Worm (Caenorhabditis elegans): ENCODE results near the gene W09G12.8.
A peak's percentile ranks its signal among the peaks of the same experiment; 100 is the strongest.

W09G12.8 gene

DNA sequence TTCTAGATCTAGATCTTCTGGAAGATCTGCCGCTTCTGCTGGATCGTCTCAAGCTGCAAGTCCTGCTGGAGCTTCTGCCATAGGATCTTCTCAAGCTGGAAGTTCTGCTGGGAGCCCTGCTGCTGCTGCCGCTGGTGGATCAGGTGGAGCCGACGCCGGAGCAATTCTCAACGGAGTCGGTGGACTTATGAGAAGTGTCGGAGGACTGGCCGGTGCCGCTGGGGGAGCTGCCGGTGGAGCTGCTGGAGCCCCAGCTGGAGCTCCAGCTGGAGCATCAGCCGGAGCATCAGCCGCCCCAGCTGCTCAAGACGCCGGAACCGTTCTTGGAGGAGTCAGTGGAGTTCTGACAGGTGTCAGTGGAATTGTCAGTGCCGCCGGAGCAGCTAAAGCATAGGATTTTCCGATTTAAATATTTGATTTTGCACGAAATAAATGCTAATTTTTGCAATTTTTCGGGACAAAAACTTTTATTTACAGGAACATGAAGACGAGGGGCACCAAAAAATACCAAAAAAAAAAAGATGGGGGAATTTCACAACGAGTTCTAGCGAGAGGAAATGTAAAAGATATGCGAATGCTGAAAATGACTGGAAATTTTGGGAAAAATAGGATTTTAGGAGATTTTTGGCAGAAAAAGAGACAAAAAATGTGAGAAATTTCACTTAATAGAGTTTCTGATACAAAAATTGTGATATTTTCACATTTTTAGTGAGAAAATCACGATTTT lies 6.6 kb downstream of the W09G12.8 start:
- TF ChIP-seq ztf-23 (GFP tag; IDR thresholded peaks at IDR 0.05) (no peak), ref-1 (GFP tag; conservative IDR thresholded peaks at IDR 0.05) (no peak), klf-2 (GFP tag; conservative IDR thresholded peaks at IDR 0.05) (no peak), cog-1 (tag; optimal IDR thresholded peaks at IDR 0.05) (no peak), med-1 (GFP tag; optimal IDR thresholded peaks at IDR 0.05; ENCODE audit: insufficient read depth) (no peak), tab-1 (GFP tag; IDR thresholded peaks at IDR 0.05) (no peak), T22C8.4 (GFP tag; IDR thresholded peaks at IDR 0.05) (no peak), flt-1 (GFP tag; IDR thresholded peaks at IDR 0.05) (no peak), ztf-29 (GFP tag; IDR thresholded peaks at IDR 0.05) (no peak)

DNA sequence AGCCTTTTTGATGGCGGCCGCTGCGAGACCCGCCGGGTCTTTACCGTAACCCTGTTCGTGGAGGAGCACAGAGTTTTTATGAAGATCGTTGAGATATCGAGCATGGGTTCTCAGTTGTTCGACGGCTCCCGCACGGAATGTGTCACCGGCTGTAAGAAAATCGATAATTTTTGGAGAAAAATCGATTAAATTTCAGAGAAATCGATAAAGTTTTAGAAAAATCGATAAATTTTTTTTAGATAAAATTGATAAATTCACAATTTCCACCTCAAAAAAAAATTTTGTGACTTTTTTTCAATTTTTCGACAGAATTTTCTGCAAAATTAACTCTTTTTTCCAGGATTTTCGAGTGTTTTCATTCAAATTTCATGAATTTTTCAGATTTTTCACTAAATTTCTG lies 8.8 kb downstream of the W09G12.8 start:
- TF ChIP-seq ztf-23 (GFP tag; IDR thresholded peaks at IDR 0.05) (no peak), ztf-29 (GFP tag; IDR thresholded peaks at IDR 0.05) (no peak), tab-1 (GFP tag; IDR thresholded peaks at IDR 0.05) (no peak), T22C8.4 (GFP tag; IDR thresholded peaks at IDR 0.05) (peak; percentile 56), cog-1 (tag; optimal IDR thresholded peaks at IDR 0.05) (no peak)

ce11 chrIV:1235785-1236184 lies 9.8 kb downstream of the W09G12.8 start:
- no peak for TF ChIP-seq med-1 (GFP tag; optimal IDR thresholded peaks at IDR 0.05; ENCODE audit: insufficient read depth)
- peak; percentile 67 for TF ChIP-seq T22C8.4 (GFP tag; IDR thresholded peaks at IDR 0.05)

DNA sequence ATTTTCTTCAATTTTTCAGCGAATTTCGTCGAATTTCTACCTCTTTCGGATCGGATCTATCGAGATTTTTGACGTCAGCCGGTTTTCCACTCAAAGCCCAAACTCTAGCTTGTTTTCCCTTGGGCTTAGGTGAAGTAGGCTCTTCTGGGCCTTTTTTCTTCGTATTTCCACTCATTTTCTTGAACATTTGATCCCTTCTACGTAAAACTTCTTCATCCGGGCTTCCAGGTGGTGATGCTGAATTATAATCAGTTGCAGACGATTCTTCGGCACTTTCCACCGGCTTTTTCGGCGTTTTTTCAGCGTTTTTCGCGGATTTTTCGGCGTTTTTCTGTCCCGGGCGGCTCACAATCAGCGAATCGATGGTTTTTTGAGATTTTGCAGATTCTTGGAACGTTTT lies 12.2 kb downstream of the W09G12.8 start:
- TF ChIP-seq cog-1 (tag; optimal IDR thresholded peaks at IDR 0.05) (no peak), klf-2 (GFP tag; conservative IDR thresholded peaks at IDR 0.05) (no peak), T22C8.4 (GFP tag; IDR thresholded peaks at IDR 0.05) (no peak), ztf-23 (GFP tag; IDR thresholded peaks at IDR 0.05) (no peak), ztf-29 (GFP tag; IDR thresholded peaks at IDR 0.05) (no peak), flt-1 (GFP tag; IDR thresholded peaks at IDR 0.05) (no peak), ref-1 (GFP tag; conservative IDR thresholded peaks at IDR 0.05) (no peak), tab-1 (GFP tag; IDR thresholded peaks at IDR 0.05) (no peak)

DNA sequence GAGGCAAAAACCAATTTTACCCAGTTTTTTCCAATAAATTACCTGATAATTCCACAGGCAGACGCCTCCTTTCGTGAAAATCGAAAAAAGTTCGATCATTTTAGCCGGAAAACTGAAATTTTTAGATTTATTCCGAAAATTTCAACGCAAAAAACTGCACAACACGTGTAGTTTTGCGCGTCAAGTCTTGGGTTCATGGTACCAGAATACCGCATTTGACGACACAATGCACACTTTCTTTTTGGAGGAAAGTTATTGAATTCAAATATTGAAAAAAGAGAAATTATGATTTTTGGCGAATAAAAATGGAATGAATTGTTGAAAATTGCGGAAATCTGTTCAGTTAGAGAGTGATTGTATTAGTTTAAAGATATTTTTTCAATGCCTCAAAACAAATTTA lies 13.7 kb downstream of the W09G12.8 start, which contains the start of gene F38A1.8:
TSS of gene F38A1.8 (minus strand) at position 167 of the 400 bp plus-strand sequence.
- no peak for TF ChIP-seq ztf-29 (GFP tag; IDR thresholded peaks at IDR 0.05)
- TF ChIP-seq klf-2 (GFP tag; conservative IDR thresholded peaks at IDR 0.05): no peak
- 0 out of 2 replicates have a peak, but pooled peaks have one; percentile 41 for TF ChIP-seq ztf-23 (GFP tag; IDR thresholded peaks at IDR 0.05)

DNA sequence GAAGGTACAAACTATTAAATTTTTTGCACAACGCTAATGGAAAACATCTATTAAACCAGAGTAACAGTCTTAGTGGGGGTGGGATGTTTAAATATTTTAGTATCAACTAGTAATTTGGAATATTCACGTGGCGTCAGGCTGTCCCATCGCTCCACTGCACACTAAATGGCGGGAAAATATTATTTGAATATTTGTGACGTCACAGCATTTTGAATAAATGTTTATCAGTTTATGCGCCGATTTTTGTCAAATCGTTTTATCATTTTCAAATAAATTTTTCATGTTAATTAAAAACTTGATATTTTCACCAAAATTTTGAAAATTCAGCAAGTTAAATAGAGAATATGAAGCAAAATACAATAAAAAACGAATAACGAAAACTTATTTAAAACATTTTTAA lies 17.3 kb downstream of the W09G12.8 start, which contains the start of gene F38A1.15:
TSS of gene F38A1.15 (minus strand) at position 101 of the 400 bp plus-strand sequence.
- no peak for TF ChIP-seq ztf-23 (GFP tag; IDR thresholded peaks at IDR 0.05)
- no peak for TF ChIP-seq klf-2 (GFP tag; conservative IDR thresholded peaks at IDR 0.05)
- no peak for TF ChIP-seq cog-1 (tag; optimal IDR thresholded peaks at IDR 0.05)
- no peak for TF ChIP-seq T22C8.4 (GFP tag; IDR thresholded peaks at IDR 0.05)
- no peak for TF ChIP-seq tab-1 (GFP tag; IDR thresholded peaks at IDR 0.05)
- no peak for TF ChIP-seq med-1 (GFP tag; optimal IDR thresholded peaks at IDR 0.05; ENCODE audit: insufficient read depth)
- TF ChIP-seq flt-1 (GFP tag; IDR thresholded peaks at IDR 0.05): no peak
- TF ChIP-seq ref-1 (GFP tag; conservative IDR thresholded peaks at IDR 0.05): no peak
- no peak for TF ChIP-seq ztf-29 (GFP tag; IDR thresholded peaks at IDR 0.05)

- TF ChIP-seq klf-2 (GFP tag; conservative IDR thresholded peaks at IDR 0.05) (no peak), ztf-23 (GFP tag; IDR thresholded peaks at IDR 0.05) (no peak), tab-1 (GFP tag; IDR thresholded peaks at IDR 0.05) (no peak), ref-1 (GFP tag; conservative IDR thresholded peaks at IDR 0.05) (no peak), flt-1 (GFP tag; IDR thresholded peaks at IDR 0.05) (no peak), med-1 (GFP tag; optimal IDR thresholded peaks at IDR 0.05; ENCODE audit: insufficient read depth) (no peak), T22C8.4 (GFP tag; IDR thresholded peaks at IDR 0.05) (no peak), cog-1 (tag; optimal IDR thresholded peaks at IDR 0.05) (no peak), ztf-29 (GFP tag; IDR thresholded peaks at IDR 0.05) (no peak)
Observed at ce11 chrIV:1245244-1245643, 19.3 kb downstream of the W09G12.8 start, which contains the start of gene F38A1.9. TSS of gene F38A1.9 (minus strand) at chrIV:1245344.

DNA sequence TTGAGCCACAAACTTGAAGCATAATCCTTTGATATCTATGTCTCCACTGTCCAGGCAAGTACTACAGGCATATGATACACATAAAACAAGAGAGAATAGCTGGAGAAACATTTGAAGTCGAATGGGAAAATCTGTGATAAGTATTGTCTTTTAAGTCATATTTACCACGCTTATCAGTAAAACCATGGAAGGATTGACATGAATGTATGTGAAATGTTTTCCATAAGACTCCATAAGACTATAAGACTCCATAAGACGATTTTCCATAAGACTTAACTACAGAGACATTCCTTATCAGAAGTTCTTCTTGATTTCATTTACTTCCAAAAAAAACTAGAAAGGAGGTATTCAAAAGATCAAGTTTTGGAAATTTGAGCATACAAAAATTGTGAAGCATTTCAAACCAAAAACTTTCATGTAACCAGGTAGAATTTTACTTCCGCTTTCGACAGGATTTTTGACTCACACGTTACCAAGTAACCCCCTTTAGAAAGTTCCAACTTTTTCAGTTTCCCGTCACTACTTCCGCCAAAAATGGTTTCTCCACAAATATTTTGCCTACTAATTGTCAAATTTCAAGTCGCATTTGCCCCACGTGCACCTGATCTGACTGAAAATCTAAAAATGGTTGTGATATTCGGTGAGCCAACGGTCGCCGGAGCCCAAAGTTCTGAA lies 20.9 kb downstream of the W09G12.8 start, which contains the start of the genes clec-165 and F38A1.11:
TSS of gene clec-165 (minus strand) at position 125 of the 675 bp plus-strand sequence.
TSS of gene F38A1.11 (plus strand) at position 625 of the 675 bp plus-strand sequence.
- TF ChIP-seq ztf-29 (GFP tag; IDR thresholded peaks at IDR 0.05) (no peak), ztf-23 (GFP tag; IDR thresholded peaks at IDR 0.05) (no peak), T22C8.4 (GFP tag; IDR thresholded peaks at IDR 0.05) (no peak), flt-1 (GFP tag; IDR thresholded peaks at IDR 0.05) (no peak), med-1 (GFP tag; optimal IDR thresholded peaks at IDR 0.05; ENCODE audit: insufficient read depth) (no peak), tab-1 (GFP tag; IDR thresholded peaks at IDR 0.05) (no peak)

- TF ChIP-seq tab-1 (GFP tag; IDR thresholded peaks at IDR 0.05): no peak
- no peak for TF ChIP-seq klf-2 (GFP tag; conservative IDR thresholded peaks at IDR 0.05)
- TF ChIP-seq ztf-29 (GFP tag; IDR thresholded peaks at IDR 0.05): no peak
- no peak for TF ChIP-seq med-1 (GFP tag; optimal IDR thresholded peaks at IDR 0.05; ENCODE audit: insufficient read depth)
- no peak for TF ChIP-seq T22C8.4 (GFP tag; IDR thresholded peaks at IDR 0.05)
- no peak for TF ChIP-seq ref-1 (GFP tag; conservative IDR thresholded peaks at IDR 0.05)
- no peak for TF ChIP-seq ztf-23 (GFP tag; IDR thresholded peaks at IDR 0.05)
- TF ChIP-seq flt-1 (GFP tag; IDR thresholded peaks at IDR 0.05): no peak
- no peak for TF ChIP-seq cog-1 (tag; optimal IDR thresholded peaks at IDR 0.05)
Observed at ce11 chrIV:1251242-1251911, 25.4 kb downstream of the W09G12.8 start, which contains the start of the genes clec-166 and F38A1.6. TSS of gene clec-166 (minus strand) at chrIV:1251342. TSS of gene F38A1.6 (plus strand) at chrIV:1251861.
